4 worm cellular contexts compared by ENCODE assay signal in genomic region chrV:17236345-17236744, ce11.
TF ChIP-seq lines count a peak whose summit lies in the region.

Gene T19C9.10 (plus strand): TSS chrV:17236592.

TF ChIP-seq in whole organism, L1 larva, 84 proteins besides CTCF, POLR2A, EP300 and RAD21:
- TF ChIP-seq lin-14 (GFP tag; optimal IDR thresholded peaks at IDR 0.05; lab: Kevin White, UChicago) (peak; percentile 40), nhr-85 (tag; lab: Kevin White, UChicago) (peak; percentile 28), aly-2 (tag; optimal IDR thresholded peaks at IDR 0.05; lab: Kevin White, UChicago) (no peak)
TF ChIP-seq in whole organism, L1 larva: peak in this region for 2.

TF ChIP-seq in whole organism, L3 larva, 47 proteins besides CTCF, POLR2A, EP300 and RAD21:
- TF ChIP-seq snpc-4 (tag; optimal IDR thresholded peaks at IDR 0.05; lab: Kevin White, UChicago) (no peak), elt-1 (tag; optimal IDR thresholded peaks at IDR 0.05; lab: Kevin White, UChicago) (peak; percentile 67)

TF ChIP-seq in whole organism, L4 larva, 104 proteins besides CTCF, POLR2A, EP300 and RAD21:
- TF ChIP-seq unc-130 (GFP tag; optimal IDR thresholded peaks at IDR 0.05; lab: Kevin White, UChicago) = no peak
- TF ChIP-seq nhr-237 (tag; optimal IDR thresholded peaks at IDR 0.05; lab: Kevin White, UChicago) = no peak
- TF ChIP-seq daf-12 (tag; optimal IDR thresholded peaks at IDR 0.05; lab: Kevin White, UChicago) = no peak
- TF ChIP-seq aha-1 (tag; lab: Kevin White, UChicago) = peak; percentile 54

TF ChIP-seq in whole organism, mixed stage, embryonic, 35 proteins besides CTCF, POLR2A, EP300 and RAD21:
- TF ChIP-seq elt-1 (tag; optimal IDR thresholded peaks at IDR 0.05; lab: Kevin White, UChicago; ENCODE audit: borderline replicate concordance, insufficient read depth) (peak; percentile 61), nhr-237 (tag; optimal IDR thresholded peaks at IDR 0.05; lab: Kevin White, UChicago) (no peak), snpc-4 (tag; optimal IDR thresholded peaks at IDR 0.05; lab: Kevin White, UChicago) (no peak)

Comparison
In these comparisons a context has a peak if more than half of its experiments do, and no peak if none do; other contexts are left out.
1. Of the 29 proteins assayed by ChIP-seq in both whole organism, L4 larva and whole organism, L1 larva: peak only in whole organism, L4 larva: aha-1; only in whole organism, L1 larva: none; in both: none; in neither: 28.